Worm (Caenorhabditis elegans) whole organism, L3 larva: ENCODE measurements around the gene T23G7.3.

Source experiments
- aly-2 ChIP-seq: fragments of 150-350 bp; optimal IDR thresholded peaks from 2 replicates; lab custom pipeline; 2014; ENCODE audit warnings: missing biosample characterization, missing genetic modification characterization
- egl-27 ChIP-seq: sonication (generic microtip); optimal IDR thresholded peaks from 4 replicates; lab custom pipeline; 2017; ENCODE audit warnings: missing biosample characterization, missing genetic modification reagents, missing genetic modification characterization
- elt-3 ChIP-seq, 3 experiments: fragments of 150-350 bp in 1 of 3; sonication (generic microtip) in 2 of 3; optimal IDR thresholded peaks; 2 replicates in 2 of 3; 4 replicates in 1 of 3; lab custom pipeline; 2014 to 2017; ENCODE audit warnings: missing biosample characterization in 3 of 3, missing genetic modification characterization in 3 of 3
- eor-1 ChIP-seq, 2 experiments: fragments of 150-350 bp; optimal IDR thresholded peaks; 2 replicates each; lab custom pipeline; 2014 to 2018; ENCODE audit warnings: missing biosample characterization in 2 of 2, missing genetic modification characterization in 2 of 2
- nhr-12 ChIP-seq: fragments of 150-350 bp; optimal IDR thresholded peaks from 2 replicates; lab custom pipeline; 2014; ENCODE audit warnings: missing biosample characterization, missing genetic modification characterization
- nhr-237 ChIP-seq: fragments of 150-350 bp; optimal IDR thresholded peaks from 2 replicates; lab custom pipeline; 2014; ENCODE audit warnings: missing biosample characterization, missing genetic modification characterization
- nhr-28 ChIP-seq: fragments of 150-350 bp; optimal IDR thresholded peaks from 2 replicates; lab custom pipeline; 2014; ENCODE audit warnings: missing biosample characterization, missing genetic modification characterization
- nhr-77 ChIP-seq: fragments of 150-350 bp; optimal IDR thresholded peaks from 2 replicates; lab custom pipeline; 2014; ENCODE audit warnings: missing biosample characterization, missing genetic modification characterization
- skn-1 ChIP-seq: fragments of 150-350 bp; optimal IDR thresholded peaks from 2 replicates; lab custom pipeline; 2014; ENCODE audit warnings: missing biosample characterization, missing genetic modification characterization
- unc-62 ChIP-seq: fragments of 150-350 bp; sonication (generic microtip); optimal IDR thresholded peaks from 4 replicates; lab custom pipeline; 2014; ENCODE audit warnings: missing biosample characterization, missing genetic modification reagents, missing genetic modification characterization

- TF ChIP-seq skn-1 (tag; lab: Kevin White, UChicago) = no peak
- TF ChIP-seq nhr-77 (tag; lab: Kevin White, UChicago) = no peak
- no peak for TF ChIP-seq nhr-28
- no peak for TF ChIP-seq unc-62 (GFP tag; lab: Kevin White, UChicago)
- no peak for TF ChIP-seq aly-2 (tag; lab: Kevin White, UChicago)
- no peak for TF ChIP-seq nhr-237
- no peak for TF ChIP-seq egl-27 (tag; lab: Kevin White, UChicago)
- no peak for TF ChIP-seq eor-1 (tag; optimal IDR thresholded peaks at IDR 0.05; lab: Kevin White, UChicago)
- no peak for TF ChIP-seq nhr-12 (tag; lab: Kevin White, UChicago)
- no peak for TF ChIP-seq elt-3 (tag; optimal IDR thresholded peaks at IDR 0.05; lab: Kevin White, UChicago)
Observed at ce11 chrII:9120813-9121554, 46.6 kb downstream of the T23G7.3 start.
